Fruit fly (Drosophila melanogaster): ENCODE measurements around the gene Gr64b.

DNA sequence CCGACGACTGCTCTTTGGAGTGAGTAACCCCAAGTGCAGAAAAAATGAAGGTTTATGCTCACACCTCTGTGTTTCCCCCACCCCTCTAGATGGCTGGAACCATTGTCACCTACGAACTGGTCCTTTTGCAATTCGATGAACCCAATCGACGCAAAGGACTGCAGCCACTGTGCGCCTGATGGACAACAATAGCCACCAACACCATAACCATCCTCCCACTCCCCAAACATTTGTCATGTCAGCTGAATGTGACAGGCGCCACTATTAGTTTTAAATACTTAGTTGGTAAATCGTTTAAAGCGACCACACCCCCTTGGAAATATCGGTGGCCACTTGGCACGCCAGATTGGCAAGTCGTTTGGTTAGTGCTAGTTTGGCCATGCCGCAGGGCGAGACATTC, at the start of gene Gr64b, which contains the start of gene Gr64c:
- TF ChIP-seq CG8301 (tag; optimal IDR thresholded peaks at IDR 0.05): no peak
- TF ChIP-seq gl (tag; optimal IDR thresholded peaks at IDR 0.05): no peak

Measured in whole organism, pupa.